Worm (Caenorhabditis elegans) whole organism, young adult: ENCODE data around the gene C25E10.12.

ENCODE experiments used
- C06A6.2 ChIP-seq: fragments of 200-800 bp; sonication (Bioruptor generic); conservative IDR thresholded peaks from 2 replicates; pipeline ENCODE4 v1.3.6; 2022; ENCODE audit warnings: missing genetic modification characterization, missing compliant biosample characterization
- D2030.7 ChIP-seq: fragments of 200-800 bp; sonication (Bioruptor generic); IDR thresholded peaks from 2 replicates; pipeline ENCODE4 v1.3.6; 2022; ENCODE audit warnings: missing genetic modification reagents, missing genetic modification characterization, missing compliant biosample characterization
- F10E7.11 ChIP-seq: sonication (generic microtip); optimal IDR thresholded peaks from 2 replicates; lab custom pipeline; 2017; ENCODE audit warnings: mild to moderate bottlenecking, missing genetic modification characterization, moderate library complexity, missing compliant biosample characterization
- F33H1.4 ChIP-seq: fragments of 200-800 bp; sonication (Bioruptor generic); IDR thresholded peaks from 2 replicates; pipeline ENCODE4 v1.3.6; 2022; ENCODE audit warnings: missing genetic modification reagents, missing genetic modification characterization, missing compliant biosample characterization
- F37B4.10 ChIP-seq: fragments of 200-800 bp; sonication (Bioruptor generic); IDR thresholded peaks from 2 replicates; pipeline ENCODE4 v1.3.6; 2022; ENCODE audit warnings: missing genetic modification characterization, missing compliant biosample characterization
- F49E8.2 ChIP-seq: sonication (generic microtip); optimal IDR thresholded peaks from 3 replicates; lab custom pipeline; 2017; ENCODE audit warnings: missing genetic modification characterization, mild to moderate bottlenecking, missing compliant biosample characterization, antibody characterized with exemption, moderate library complexity; ENCODE audit not compliant: insufficient read depth
- F57C9.4 ChIP-seq: sonication (generic microtip); optimal IDR thresholded peaks from 2 replicates; lab custom pipeline; 2017; ENCODE audit warnings: mild to moderate bottlenecking, missing genetic modification characterization, missing compliant biosample characterization
- K12H6.12 ChIP-seq: fragments of 200-800 bp; sonication (Bioruptor generic); optimal IDR thresholded peaks from 2 replicates; lab custom pipeline; 2018; ENCODE audit warnings: mild to moderate bottlenecking, missing genetic modification characterization, missing compliant biosample characterization
- Y67H2A.10 ChIP-seq: fragments of 200-800 bp; sonication (Bioruptor generic); conservative IDR thresholded peaks from 2 replicates; pipeline ENCODE4 v1.3.6; 2022; ENCODE audit warnings: missing genetic modification reagents, missing genetic modification characterization, missing compliant biosample characterization
- Y95B8A.8 ChIP-seq: fragments of 200-800 bp; sonication (Bioruptor generic); IDR thresholded peaks from 2 replicates; pipeline ENCODE4 v1.3.6; 2022; ENCODE audit warnings: missing genetic modification reagents, missing genetic modification characterization, missing compliant biosample characterization
- aptf-2 ChIP-seq: fragments of 200-800 bp; sonication (Bioruptor generic); conservative IDR thresholded peaks from 2 replicates; pipeline ENCODE4 v1.3.6; 2022; ENCODE audit warnings: missing genetic modification reagents, missing genetic modification characterization, missing compliant biosample characterization
- aptf-3 ChIP-seq: fragments of 200-800 bp; sonication (Bioruptor generic); IDR thresholded peaks from 2 replicates; pipeline ENCODE4 v1.3.6; 2022; ENCODE audit warnings: missing genetic modification characterization, missing compliant biosample characterization
- athp-1 ChIP-seq: sonication (generic microtip); optimal IDR thresholded peaks from 2 replicates; lab custom pipeline; 2017; ENCODE audit warnings: mild to moderate bottlenecking, missing genetic modification characterization, missing compliant biosample characterization
- attf-3 ChIP-seq: fragments of 200-800 bp; sonication (Bioruptor generic); conservative IDR thresholded peaks from 2 replicates; pipeline ENCODE4 v1.3.6; 2022; ENCODE audit warnings: missing genetic modification reagents, missing genetic modification characterization, missing compliant biosample characterization
- bed-2 ChIP-seq: fragments of 200-800 bp; sonication (Bioruptor generic); IDR thresholded peaks from 2 replicates; pipeline ENCODE4 v1.3.6; 2022; ENCODE audit warnings: missing genetic modification reagents, missing genetic modification characterization, missing compliant biosample characterization
- ccch-3 ChIP-seq: fragments of 200-800 bp; sonication (Bioruptor generic); optimal IDR thresholded peaks from 2 replicates; lab custom pipeline; 2018; ENCODE audit warnings: mild to moderate bottlenecking, missing genetic modification characterization, missing compliant biosample characterization
- cebp-2 ChIP-seq: fragments of 200-800 bp; sonication (Bioruptor generic); IDR thresholded peaks from 2 replicates; pipeline ENCODE4 v1.3.6; 2022; ENCODE audit warnings: missing genetic modification characterization, missing compliant biosample characterization
- ceh-40 ChIP-seq: fragments of 200-800 bp; sonication (Bioruptor generic); IDR thresholded peaks from 2 replicates; pipeline ENCODE4 v1.3.6; 2022; ENCODE audit warnings: missing genetic modification characterization, missing compliant biosample characterization
- dox-1 ChIP-seq: fragments of 200-800 bp; sonication (Bioruptor generic); IDR thresholded peaks from 2 replicates; pipeline ENCODE4 v1.3.6; 2022; ENCODE audit warnings: missing genetic modification reagents, missing genetic modification characterization, missing compliant biosample characterization
- dpff-1 ChIP-seq: sonication (generic microtip); optimal IDR thresholded peaks from 2 replicates; lab custom pipeline; 2017; ENCODE audit warnings: mild to moderate bottlenecking, missing genetic modification characterization, missing compliant biosample characterization
- egl-18 ChIP-seq: fragments of 200-800 bp; sonication (Bioruptor generic); IDR thresholded peaks from 2 replicates; pipeline ENCODE4 v1.3.6; 2022; ENCODE audit warnings: missing genetic modification reagents, missing genetic modification characterization, missing compliant biosample characterization
- hlh-26 ChIP-seq: fragments of 200-800 bp; sonication (Bioruptor generic); conservative IDR thresholded peaks from 2 replicates; pipeline ENCODE4 v1.3.6; 2022; ENCODE audit warnings: missing genetic modification reagents, missing genetic modification characterization, missing compliant biosample characterization
- lag-1 ChIP-seq: fragments of 200-800 bp; sonication (Bioruptor generic); IDR thresholded peaks from 2 replicates; pipeline ENCODE4 v1.3.6; 2022; ENCODE audit warnings: missing genetic modification reagents, missing genetic modification characterization, missing compliant biosample characterization
- let-607 ChIP-seq, 2 experiments: fragments of 200-800 bp in 1 of 2; sonication (Bioruptor generic) in 1 of 2; sonication (generic microtip) in 1 of 2; optimal IDR thresholded peaks; 2 replicates each; lab custom pipeline; 2016 to 2018; ENCODE audit warnings: mild to moderate bottlenecking in 2 of 2, missing compliant biosample characterization in 2 of 2, missing genetic modification characterization in 2 of 2, moderate library complexity in 2 of 2, missing genotype in 1 of 2
- lin-40 ChIP-seq: sonication (generic microtip); optimal IDR thresholded peaks from 2 replicates; lab custom pipeline; 2016; ENCODE audit warnings: missing genetic modification characterization, mild to moderate bottlenecking, missing compliant biosample characterization, missing genotype, missing genetic modification reagents
- lsl-1 ChIP-seq: fragments of 200-800 bp; sonication (Bioruptor generic); optimal IDR thresholded peaks from 2 replicates; lab custom pipeline; 2018; ENCODE audit warnings: mild to moderate bottlenecking, missing genetic modification characterization, moderate library complexity, missing compliant biosample characterization
- madf-6 ChIP-seq: fragments of 200-800 bp; sonication (Bioruptor generic); IDR thresholded peaks from 2 replicates; pipeline ENCODE4 v1.3.6; 2022; ENCODE audit warnings: missing genetic modification reagents, missing genetic modification characterization, missing compliant biosample characterization
- madf-8 ChIP-seq: fragments of 200-800 bp; sonication (Bioruptor generic); conservative IDR thresholded peaks from 2 replicates; pipeline ENCODE4 v1.3.6; 2022; ENCODE audit warnings: missing genetic modification reagents, missing genetic modification characterization, missing compliant biosample characterization
- mcd-1 ChIP-seq: fragments of 200-800 bp; sonication (Bioruptor generic); IDR thresholded peaks from 2 replicates; pipeline ENCODE4 v1.3.6; 2022; ENCODE audit warnings: missing genetic modification reagents, missing genetic modification characterization, missing compliant biosample characterization
- mes-4 ChIP-seq: sonication (generic microtip); optimal IDR thresholded peaks from 2 replicates; lab custom pipeline; 2016; ENCODE audit warnings: missing genotype, missing genetic modification characterization, missing compliant biosample characterization
- nfya-2 ChIP-seq: fragments of 200-800 bp; sonication (Bioruptor generic); IDR thresholded peaks from 2 replicates; pipeline ENCODE4 v1.3.6; 2022; ENCODE audit warnings: missing genetic modification reagents, missing genetic modification characterization, missing compliant biosample characterization
- nfyb-1 ChIP-seq: fragments of 200-800 bp; sonication (Bioruptor generic); IDR thresholded peaks from 2 replicates; pipeline ENCODE4 v1.3.6; 2022; ENCODE audit warnings: missing genetic modification reagents, missing genetic modification characterization, missing compliant biosample characterization
- nhr-27 ChIP-seq: fragments of 200-800 bp; sonication (Bioruptor generic); optimal IDR thresholded peaks from 2 replicates; lab custom pipeline; 2018; ENCODE audit warnings: mild to moderate bottlenecking, missing genetic modification characterization, moderate library complexity, missing compliant biosample characterization
- nhr-90 ChIP-seq: sonication (generic microtip); optimal IDR thresholded peaks from 2 replicates; lab custom pipeline; 2016; ENCODE audit warnings: missing genotype, mild to moderate bottlenecking, missing genetic modification characterization, missing compliant biosample characterization
- snpc-1.3 ChIP-seq: sonication (generic microtip); optimal IDR thresholded peaks from 2 replicates; lab custom pipeline; 2017; ENCODE audit warnings: missing genetic modification characterization, mild to moderate bottlenecking, missing compliant biosample characterization, antibody characterized with exemption, moderate library complexity, missing genotype, missing genetic modification reagents; ENCODE audit not compliant: insufficient read depth
- snpc-3.4 ChIP-seq: sonication (generic microtip); optimal IDR thresholded peaks from 2 replicates; lab custom pipeline; 2017; ENCODE audit warnings: missing genetic modification characterization, mild to moderate bottlenecking, missing compliant biosample characterization, antibody characterized with exemption, moderate library complexity, missing genotype, missing genetic modification reagents
- somi-1 ChIP-seq: fragments of 200-800 bp; sonication (Bioruptor generic); optimal IDR thresholded peaks from 2 replicates; lab custom pipeline; 2018; ENCODE audit warnings: mild to moderate bottlenecking, missing genetic modification characterization, missing compliant biosample characterization
- sptf-2 ChIP-seq: fragments of 200-800 bp; sonication (Bioruptor generic); optimal IDR thresholded peaks from 2 replicates; lab custom pipeline; 2018; ENCODE audit warnings: mild to moderate bottlenecking, missing genetic modification characterization, missing compliant biosample characterization
- tbx-9 ChIP-seq: sonication (generic microtip); optimal IDR thresholded peaks from 2 replicates; lab custom pipeline; 2016; ENCODE audit warnings: borderline replicate concordance, missing genetic modification characterization, inconsistent platforms, missing compliant biosample characterization
- zim-3 ChIP-seq: sonication (generic microtip); optimal IDR thresholded peaks from 2 replicates; lab custom pipeline; 2017; ENCODE audit warnings: mild to moderate bottlenecking, missing genetic modification characterization, moderate library complexity, missing compliant biosample characterization
- ztf-25 ChIP-seq: fragments of 200-800 bp; sonication (Bioruptor generic); IDR thresholded peaks from 2 replicates; pipeline ENCODE4 v1.3.6; 2022; ENCODE audit warnings: missing genetic modification reagents, missing genetic modification characterization, missing compliant biosample characterization

C25E10.12 gene

DNA sequence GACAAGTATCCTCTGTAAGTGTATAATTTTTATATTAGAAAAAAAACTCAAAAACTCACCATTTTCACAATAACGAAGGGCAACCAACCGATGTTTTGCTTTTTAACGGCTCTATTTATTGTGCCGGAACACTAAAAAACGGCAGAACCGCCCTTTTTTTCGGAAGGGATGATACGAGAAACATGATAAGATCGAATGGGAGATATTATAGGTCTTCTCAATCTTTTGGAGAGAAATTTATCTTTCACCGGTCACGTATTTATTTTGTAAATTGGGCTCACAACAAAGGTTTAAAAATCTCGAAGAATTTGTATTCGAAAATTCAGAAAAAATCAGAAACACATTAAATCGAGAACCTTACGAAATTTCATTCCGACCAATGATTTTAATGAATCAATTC, 7.5 kb downstream of the C25E10.12 start, which contains the start of gene swm-1:
TSS of gene swm-1 (minus strand) at position 101 of the 400 bp plus-strand sequence.
- TF ChIP-seq tbx-9 (tag; lab: Kevin White, UChicago) (no peak), C06A6.2 (no peak), dpff-1 (tag; lab: Kevin White, UChicago) (no peak), sptf-2 (GFP tag; lab: Kevin White, UChicago) (no peak), lag-1 (GFP tag; lab: Robert Waterston, UW) (no peak), madf-8 (GFP tag; lab: Robert Waterston, UW) (no peak), athp-1 (tag; lab: Kevin White, UChicago) (no peak), egl-18 (no peak), aptf-2 (GFP tag; lab: Robert Waterston, UW) (no peak), F10E7.11 (tag; lab: Kevin White, UChicago) (no peak), nfyb-1 (no peak), F57C9.4 (no peak), hlh-26 (GFP tag; lab: Robert Waterston, UW) (no peak)
- TF ChIP-seq, all 124 proteins: peak for 0

DNA sequence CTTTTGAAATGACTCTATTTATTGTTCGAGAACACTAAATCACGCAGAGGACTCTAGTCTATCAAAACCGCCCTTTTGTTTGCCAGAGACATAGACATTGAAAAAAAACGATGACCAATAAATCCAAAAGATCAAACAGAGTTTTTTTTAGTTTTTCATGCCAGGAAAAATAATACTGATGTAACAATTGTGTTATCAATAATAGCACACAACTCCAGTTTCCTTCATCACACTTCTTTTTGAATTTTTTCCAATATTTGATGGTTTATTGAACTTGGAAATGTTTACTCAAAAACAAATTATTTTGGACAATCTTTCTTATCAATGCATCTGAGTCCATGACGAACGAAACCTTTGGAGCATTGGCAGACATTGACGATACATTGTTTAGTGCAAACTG, 8.3 kb downstream of the C25E10.12 start, which contains the start of gene C25E10.8:
TSS of gene C25E10.8 (minus strand) at position 101 of the 400 bp plus-strand sequence.
- TF ChIP-seq athp-1 (tag; lab: Kevin White, UChicago) (no peak), ccch-3 (GFP tag; lab: Kevin White, UChicago) (no peak), snpc-3.4 (no peak), F10E7.11 (tag; lab: Kevin White, UChicago) (no peak), aptf-2 (GFP tag; lab: Robert Waterston, UW) (no peak), somi-1 (GFP tag; lab: Kevin White, UChicago) (no peak), dox-1 (GFP tag; lab: Robert Waterston, UW) (no peak), D2030.7 (GFP tag; lab: Robert Waterston, UW) (no peak), nfyb-1 (no peak), Y95B8A.8 (no peak), K12H6.12 (tag; lab: Kevin White, UChicago) (no peak), let-607 (tag; optimal IDR thresholded peaks at IDR 0.05; lab: Kevin White, UChicago) (no peak), nhr-90 (tag; lab: Kevin White, UChicago) (no peak), Y67H2A.10 (GFP tag; lab: Robert Waterston, UW) (no peak), aptf-3 (GFP tag; lab: Robert Waterston, UW) (no peak)

- TF ChIP-seq F37B4.10 (GFP tag; lab: Robert Waterston, UW) (no peak), F49E8.2 (tag; lab: Kevin White, UChicago) (no peak), F33H1.4 (GFP tag; lab: Robert Waterston, UW) (no peak), nhr-27 (tag; lab: Kevin White, UChicago) (no peak), snpc-1.3 (tag; lab: Kevin White, UChicago) (no peak), lin-40 (tag; lab: Kevin White, UChicago) (no peak), lsl-1 (GFP tag; lab: Kevin White, UChicago) (no peak), cebp-2 (GFP tag; lab: Robert Waterston, UW) (no peak), athp-1 (tag; lab: Kevin White, UChicago) (no peak), mcd-1 (GFP tag; lab: Robert Waterston, UW) (no peak), madf-6 (GFP tag; lab: Robert Waterston, UW) (no peak), ztf-25 (GFP tag; lab: Robert Waterston, UW) (no peak), ceh-40 (GFP tag; lab: Robert Waterston, UW) (no peak), zim-3 (tag; lab: Kevin White, UChicago) (no peak), mes-4 (no peak), attf-3 (GFP tag; lab: Robert Waterston, UW) (no peak), nfya-2 (GFP tag; lab: Robert Waterston, UW) (no peak), bed-2 (GFP tag; lab: Robert Waterston, UW) (no peak)
Measured at ce11 chrV:9053235-9053634, 9.0 kb downstream of the C25E10.12 start.
